Worm (Caenorhabditis elegans): Measurements from ENCODE around the gene D2045.8.

Gene D2045.8

ce11 chrIII:10524823-10525222 is 42.7 kb downstream of the D2045.8 start:
- TF ChIP-seq tlp-1 (tag; optimal IDR thresholded peaks at IDR 0.05) = no peak
- TF ChIP-seq Y116A8C.19 (tag; optimal IDR thresholded peaks at IDR 0.05; ENCODE audit: borderline replicate concordance) = no peak
- no peak for TF ChIP-seq elt-2 (tag; optimal IDR thresholded peaks at IDR 0.05)
- TF ChIP-seq lir-3 (tag; optimal IDR thresholded peaks at IDR 0.05; ENCODE audit: poor library complexity) = no peak
- TF ChIP-seq nhr-85 (tag) = no peak
- no peak for TF ChIP-seq mep-1 (tag; optimal IDR thresholded peaks at IDR 0.05)
- no peak for TF ChIP-seq C04F5.9 (tag; optimal IDR thresholded peaks at IDR 0.05)
- TF ChIP-seq dsc-1 (tag; optimal IDR thresholded peaks at IDR 0.05) = no peak
- no peak for TF ChIP-seq elt-3 (tag; optimal IDR thresholded peaks at IDR 0.05)
- TF ChIP-seq lin-39 (tag; optimal IDR thresholded peaks at IDR 0.05) = no peak
- TF ChIP-seq nhr-237 (tag; optimal IDR thresholded peaks at IDR 0.05) = no peak
- TF ChIP-seq pag-3 (tag; optimal IDR thresholded peaks at IDR 0.05; ENCODE audit: borderline replicate concordance, insufficient read depth) = no peak

ce11 chrIII:10525927-10526326 is 43.8 kb downstream of the D2045.8 start:
- TF ChIP-seq mdl-1 (tag; optimal IDR thresholded peaks at IDR 0.05) (peak in 1 of 2 experiments; percentile 7), rnt-1 (tag; optimal IDR thresholded peaks at IDR 0.05) (peak; percentile 72), ceh-90 (tag; optimal IDR thresholded peaks at IDR 0.05) (no peak), C34B4.2 (tag; optimal IDR thresholded peaks at IDR 0.05) (no peak), elt-3 (tag; optimal IDR thresholded peaks at IDR 0.05) (no peak), lin-39 (tag; optimal IDR thresholded peaks at IDR 0.05) (peak; percentile 11), unc-130 (tag; optimal IDR thresholded peaks at IDR 0.05) (peak; percentile 51), nhr-77 (tag; optimal IDR thresholded peaks at IDR 0.05) (no peak), ets-5 (GFP tag; IDR thresholded peaks at IDR 0.05) (no peak), mef-2 (tag; optimal IDR thresholded peaks at IDR 0.05) (no peak), lsy-2 (tag; optimal IDR thresholded peaks at IDR 0.05) (peak; percentile 27 to 48), nhr-71 (tag; optimal IDR thresholded peaks at IDR 0.05) (peak; percentile 70), snu-23 (GFP tag; optimal IDR thresholded peaks at IDR 0.05) (peak; percentile 53), nhr-19 (GFP tag; conservative IDR thresholded peaks at IDR 0.05) (peak; percentile 19; the same call in 1 of the 2 replicates), sptf-1 (tag; optimal IDR thresholded peaks at IDR 0.05) (no peak), dsc-1 (tag; optimal IDR thresholded peaks at IDR 0.05) (peak; percentile 40), fos-1 (tag; optimal IDR thresholded peaks at IDR 0.05) (no peak), ztf-11 (tag; optimal IDR thresholded peaks at IDR 0.05) (no peak), hlh-17 (GFP tag; optimal IDR thresholded peaks at IDR 0.05; ENCODE audit: borderline replicate concordance) (no peak), Y116A8C.19 (tag; optimal IDR thresholded peaks at IDR 0.05; ENCODE audit: borderline replicate concordance) (no peak), vab-15 (tag; optimal IDR thresholded peaks at IDR 0.05) (peak; percentile 98), nhr-20 (tag; optimal IDR thresholded peaks at IDR 0.05) (peak; percentile 11), fkh-4 (tag; optimal IDR thresholded peaks at IDR 0.05; ENCODE audit: borderline replicate concordance) (no peak), nhr-237 (tag; optimal IDR thresholded peaks at IDR 0.05) (no peak), irx-1 (tag; optimal IDR thresholded peaks at IDR 0.05) (no peak), C16A3.4 (tag; optimal IDR thresholded peaks at IDR 0.05) (no peak), nhr-28 (tag; optimal IDR thresholded peaks at IDR 0.05) (no peak), swsn-7 (tag; optimal IDR thresholded peaks at IDR 0.05) (no peak), unc-98 (GFP tag; IDR thresholded peaks at IDR 0.05) (no peak), efl-1 (optimal IDR thresholded peaks at IDR 0.05) (peak in 1 of 2 experiments; percentile 23), efl-1 (GFP tag; optimal IDR thresholded peaks at IDR 0.05 in 1 of 2) (no peak), pqm-1 (tag; optimal IDR thresholded peaks at IDR 0.05) (no peak), tlp-1 (tag; optimal IDR thresholded peaks at IDR 0.05) (no peak), pag-3 (tag; optimal IDR thresholded peaks at IDR 0.05; ENCODE audit: borderline replicate concordance, insufficient read depth) (peak; percentile 39), nhr-47 (tag; optimal IDR thresholded peaks at IDR 0.05) (no peak), ceh-88 (GFP tag; IDR thresholded peaks at IDR 0.05) (no peak), elt-2 (tag; optimal IDR thresholded peaks at IDR 0.05) (no peak), ztf-4 (tag; optimal IDR thresholded peaks at IDR 0.05) (no peak), unc-62 (GFP tag; optimal IDR thresholded peaks at IDR 0.05) (no peak), sup-37 (GFP tag; optimal IDR thresholded peaks at IDR 0.05) (no peak), lin-14 (GFP tag; optimal IDR thresholded peaks at IDR 0.05) (peak; percentile 77), nhr-76 (tag; optimal IDR thresholded peaks at IDR 0.05) (no peak), lin-35 (GFP tag; optimal IDR thresholded peaks at IDR 0.05) (peak in 1 of 2 experiments; percentile 23), tbx-2 (tag; optimal IDR thresholded peaks at IDR 0.05) (no peak), snpc-4 (tag; optimal IDR thresholded peaks at IDR 0.05) (no peak)
